Fruit fly (Drosophila melanogaster) whole organism, wandering third instar larva: Measurements from ENCODE around the gene CG4115.

Experiments used
- Abd-B ChIP-seq: fragments of >200 bp; optimal IDR thresholded peaks from 2 replicates; lab custom pipeline; 2017; ENCODE audit warnings: missing biosample characterization, missing genetic modification characterization
- CG32264 ChIP-seq: fragments of 200-800 bp; sonication (Bioruptor generic); optimal IDR thresholded peaks from 2 replicates; lab custom pipeline; 2016; ENCODE audit warnings: missing biosample characterization, missing genetic modification characterization
- CG9705 ChIP-seq: fragments of 200-800 bp; sonication (Bioruptor generic); optimal IDR thresholded peaks from 2 replicates; lab custom pipeline; 2018; ENCODE audit warnings: missing biosample characterization, mild to moderate bottlenecking, missing genetic modification characterization
- CrebA ChIP-seq: fragments of 200-800 bp; sonication (Bioruptor generic); optimal IDR thresholded peaks from 2 replicates; lab custom pipeline; 2016; ENCODE audit warnings: missing biosample characterization, mild to moderate bottlenecking, missing genetic modification characterization, borderline replicate concordance
- Dfd ChIP-seq: fragments of >200 bp; optimal IDR thresholded peaks from 2 replicates; lab custom pipeline; 2017; ENCODE audit warnings: missing biosample characterization, missing genetic modification characterization
- Dif ChIP-seq: fragments of 200-275, 200-300 bp; sonication (Bioruptor generic); optimal IDR thresholded peaks from 2 replicates; lab custom pipeline; 2018; ENCODE audit warnings: missing biosample characterization, missing genetic modification characterization; ENCODE audit not compliant: partially characterized antibody
- GATAd ChIP-seq: sonication (Bioruptor generic); optimal IDR thresholded peaks from 2 replicates; lab custom pipeline; 2016; ENCODE audit warnings: missing biosample characterization, missing genetic modification characterization
- HLH106 ChIP-seq: fragments of 200-800 bp; optimal IDR thresholded peaks from 3 replicates; lab custom pipeline; 2019; ENCODE audit warnings: missing biosample characterization, mild to moderate bottlenecking, missing genetic modification characterization, moderate library complexity
- Hnf4 ChIP-seq: fragments of 200-800 bp; sonication (Bioruptor generic); optimal IDR thresholded peaks from 2 replicates; lab custom pipeline; 2016; ENCODE audit warnings: missing biosample characterization, mild to moderate bottlenecking, missing genetic modification characterization
- Hr78 ChIP-seq: fragments of >200 bp; optimal IDR thresholded peaks from 2 replicates; lab custom pipeline; 2017; ENCODE audit warnings: missing biosample characterization, missing genetic modification characterization
- Hr83 ChIP-seq: fragments of 200-300 bp; sonication (Bioruptor generic); optimal IDR thresholded peaks from 2 replicates; lab custom pipeline; 2016; ENCODE audit warnings: missing biosample characterization, mild to moderate bottlenecking, missing genetic modification characterization, moderate library complexity; ENCODE audit not compliant: poor library complexity, severe bottlenecking
- Jra ChIP-seq: sonication (Bioruptor generic); optimal IDR thresholded peaks from 2 replicates; lab custom pipeline; 2016; ENCODE audit warnings: missing biosample characterization, missing genetic modification characterization
- Mio ChIP-seq: sonication (Bioruptor generic); optimal IDR thresholded peaks from 2 replicates; lab custom pipeline; 2016; ENCODE audit warnings: missing biosample characterization, missing genetic modification characterization
- Myc ChIP-seq: fragments of >200 bp; optimal IDR thresholded peaks from 2 replicates; lab custom pipeline; 2017
- N ChIP-seq: fragments of >200 bp; optimal IDR thresholded peaks from 2 replicates; lab custom pipeline; 2018; ENCODE audit warnings: missing biosample characterization, missing external identifiers, missing genetic modification characterization
- OdsH ChIP-seq: fragments of 200-800 bp; sonication (Bioruptor generic); optimal IDR thresholded peaks from 2 replicates; lab custom pipeline; 2016; ENCODE audit warnings: missing biosample characterization, mild to moderate bottlenecking, missing genetic modification characterization
- Rel ChIP-seq, 2 experiments: fragments of 200-800 bp; sonication (Bioruptor generic) in 1 of 2; optimal IDR thresholded peaks; 2 replicates in 1 of 2; 3 replicates in 1 of 2; lab custom pipeline; 2016 to 2019; ENCODE audit warnings: mild to moderate bottlenecking in 2 of 2, missing biosample characterization in 2 of 2, missing genetic modification characterization in 2 of 2, moderate library complexity in 1 of 2
- Sp1 ChIP-seq: fragments of 200-800 bp; sonication (Bioruptor generic); optimal IDR thresholded peaks from 3 replicates; lab custom pipeline; 2019; ENCODE audit warnings: missing biosample characterization, mild to moderate bottlenecking, missing genetic modification characterization, moderate library complexity
- Vsx2 ChIP-seq: fragments of 200-300, 225-300 bp; sonication (Bioruptor generic); optimal IDR thresholded peaks from 2 replicates; lab custom pipeline; 2018; ENCODE audit warnings: missing biosample characterization, missing genetic modification characterization; ENCODE audit not compliant: partially characterized antibody
- br ChIP-seq: fragments of 200-800 bp; sonication (Bioruptor generic); optimal IDR thresholded peaks from 2 replicates; lab custom pipeline; 2016; ENCODE audit warnings: missing biosample characterization, missing genetic modification characterization
- brk ChIP-seq: fragments of 200-800 bp; sonication (Bioruptor generic); optimal IDR thresholded peaks from 2 replicates; lab custom pipeline; 2016; ENCODE audit warnings: missing biosample characterization, mild to moderate bottlenecking, missing genetic modification characterization
- dl ChIP-seq, 2 experiments: fragments of 175-275, 200-275 bp in 1 of 2; fragments of 200-275 bp in 1 of 2; sonication (Bioruptor generic); optimal IDR thresholded peaks; lab custom pipeline; 2018; ENCODE audit warnings: mild to moderate bottlenecking in 2 of 2, missing biosample characterization in 2 of 2, missing genetic modification characterization in 2 of 2, moderate library complexity in 2 of 2; ENCODE audit not compliant: partially characterized antibody in 2 of 2, insufficient read depth in 1 of 2
- dmrt93B ChIP-seq: fragments of 200-800 bp; sonication (Bioruptor generic); optimal IDR thresholded peaks from 2 replicates; lab custom pipeline; 2018; ENCODE audit warnings: missing biosample characterization, mild to moderate bottlenecking, missing genetic modification characterization
- dsf ChIP-seq: sonication (Bioruptor generic); optimal IDR thresholded peaks from 2 replicates; lab custom pipeline; 2016; ENCODE audit warnings: missing biosample characterization, missing genetic modification characterization, borderline replicate concordance
- ey ChIP-seq: fragments of 200-800 bp; sonication (Bioruptor generic); optimal IDR thresholded peaks from 2 replicates; lab custom pipeline; 2016; ENCODE audit warnings: missing biosample characterization, missing genetic modification characterization
- foxo ChIP-seq, 2 experiments: fragments of 200-800 bp; sonication (Bioruptor generic); optimal IDR thresholded peaks; 2 replicates in 1 of 2; 3 replicates in 1 of 2; lab custom pipeline; 2016 to 2017; ENCODE audit warnings: missing biosample characterization in 2 of 2, missing genetic modification characterization in 2 of 2
- fru ChIP-seq: fragments of 200-800 bp; sonication (Bioruptor generic); optimal IDR thresholded peaks from 3 replicates; lab custom pipeline; 2016; ENCODE audit warnings: missing biosample characterization, mild to moderate bottlenecking, missing genetic modification characterization
- h ChIP-seq: fragments of 200-800 bp; sonication (Bioruptor generic); optimal IDR thresholded peaks from 3 replicates; lab custom pipeline; 2016; ENCODE audit warnings: missing biosample characterization, mild to moderate bottlenecking, missing genetic modification characterization
- jim ChIP-seq: fragments of 175-275, 200-325 bp; sonication (Bioruptor generic); optimal IDR thresholded peaks from 2 replicates; lab custom pipeline; 2016; ENCODE audit warnings: missing biosample characterization, mild to moderate bottlenecking, missing genetic modification characterization
- lola ChIP-seq: fragments of >200 bp; optimal IDR thresholded peaks from 2 replicates; lab custom pipeline; 2017; ENCODE audit warnings: missing biosample characterization, missing genetic modification characterization
- pan ChIP-seq: fragments of >200 bp; optimal IDR thresholded peaks from 2 replicates; lab custom pipeline; 2017
- psq ChIP-seq: fragments of 200-800 bp; sonication (Bioruptor generic); optimal IDR thresholded peaks from 3 replicates; lab custom pipeline; 2017; ENCODE audit warnings: missing biosample characterization, mild to moderate bottlenecking, missing genetic modification characterization, moderate library complexity
- rgr ChIP-seq: fragments of 200-800 bp; sonication (Bioruptor generic); optimal IDR thresholded peaks from 3 replicates; lab custom pipeline; 2016; ENCODE audit warnings: missing biosample characterization, mild to moderate bottlenecking, missing genetic modification characterization
- sage ChIP-seq: fragments of 200-800 bp; sonication (Bioruptor generic); optimal IDR thresholded peaks from 2 replicates; lab custom pipeline; 2016; ENCODE audit warnings: missing biosample characterization, mild to moderate bottlenecking, missing genetic modification characterization
- sv ChIP-seq: fragments of 200-800 bp; sonication (Bioruptor generic); optimal IDR thresholded peaks from 3 replicates; lab custom pipeline; 2016; ENCODE audit warnings: missing biosample characterization, missing genetic modification characterization
- tai ChIP-seq: sonication (Bioruptor generic); optimal IDR thresholded peaks from 2 replicates; lab custom pipeline; 2016; ENCODE audit warnings: missing biosample characterization, missing genetic modification characterization
- usp ChIP-seq: fragments of >200 bp; optimal IDR thresholded peaks from 2 replicates; lab custom pipeline; 2017; ENCODE audit warnings: missing biosample characterization, missing genetic modification characterization
- woc ChIP-seq: sonication (Bioruptor generic); optimal IDR thresholded peaks from 2 replicates; lab custom pipeline; 2016; ENCODE audit warnings: missing biosample characterization, mild to moderate bottlenecking, missing genetic modification characterization

CG4115 gene

DNA sequence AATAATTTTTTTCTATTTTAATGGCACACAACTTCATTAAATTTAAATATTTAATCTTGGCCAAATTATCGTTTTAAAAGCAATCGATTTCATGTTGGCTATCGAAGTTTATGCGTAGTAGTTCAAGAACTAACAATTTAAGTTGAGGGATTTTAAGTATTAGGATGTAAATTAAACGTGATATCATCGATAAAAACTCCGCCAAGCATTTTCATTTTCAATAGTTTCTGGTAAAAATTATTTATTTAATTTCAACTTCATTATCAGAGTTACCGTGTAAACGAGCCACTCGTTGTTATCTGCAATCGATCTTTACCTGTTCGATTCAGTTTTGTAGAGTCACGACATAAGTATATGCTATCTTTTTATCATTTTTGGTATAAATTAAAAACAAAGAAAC, 43.1 kb downstream of the CG4115 start (continued):
- TF ChIP-seq lola (GFP tag; lab: Kevin White, UChicago) (no peak), dl (GFP tag; optimal IDR thresholded peaks at IDR 0.05; lab: Kevin White, UChicago; ENCODE audit: insufficient read depth in 1 of 2, partially characterized antibody in 2 of 2) (no peak), Sp1 (GFP tag; lab: Kevin White, UChicago) (peak; percentile 99)

DNA sequence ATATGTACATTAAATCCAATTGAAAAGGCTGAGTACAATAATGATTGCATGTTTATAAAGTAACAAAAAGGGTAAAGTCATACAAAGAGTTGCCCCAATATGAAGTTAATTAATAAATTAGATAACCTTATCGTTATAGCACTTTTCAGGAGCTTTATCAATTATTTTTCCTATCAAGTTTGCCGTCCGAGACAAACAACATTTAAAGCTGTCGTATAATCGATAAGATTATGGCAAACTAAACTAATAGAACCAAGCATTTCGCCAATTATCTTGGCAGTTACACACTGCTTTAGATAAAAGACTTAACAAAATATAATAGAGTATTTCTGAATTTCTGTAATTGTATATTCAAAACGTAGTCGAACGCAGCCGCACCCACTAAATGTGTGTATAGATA, 45.3 kb downstream of the CG4115 start:
- no peak for TF ChIP-seq h (GFP tag; lab: Kevin White, UChicago)
- TF ChIP-seq Sp1 (GFP tag; lab: Kevin White, UChicago), result no peak
- TF ChIP-seq CG32264 (GFP tag; lab: Kevin White, UChicago), result no peak
- TF ChIP-seq jim (GFP tag; lab: Kevin White, UChicago), result no peak
- no peak for TF ChIP-seq N (GFP tag; lab: Kevin White, UChicago)
- TF ChIP-seq Hr83 (GFP tag; lab: Kevin White, UChicago), result no peak
- TF ChIP-seq woc (GFP tag; lab: Kevin White, UChicago), result no peak

DNA sequence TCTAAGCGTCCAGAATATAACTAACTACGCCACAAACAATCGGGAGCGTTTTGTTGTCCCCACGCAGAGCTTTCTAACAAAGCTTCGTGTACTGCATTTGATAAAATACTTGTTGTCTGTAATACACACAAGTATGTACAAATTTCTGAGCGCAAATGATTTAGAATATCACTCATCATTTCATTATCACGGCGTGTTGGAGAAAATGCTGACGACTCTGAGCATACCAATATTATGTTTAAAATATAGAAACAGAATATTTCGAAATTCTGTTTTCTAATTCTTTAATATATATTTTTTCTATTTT, 46.1 kb downstream of the CG4115 start, which contains the start of gene Cyp9f2:
TSS of gene Cyp9f2 (minus strand) at position 101 of the 307 bp plus-strand sequence.
- TF ChIP-seq N (GFP tag; lab: Kevin White, UChicago) (no peak), Hnf4 (GFP tag; lab: Kevin White, UChicago) (no peak), GATAd (GFP tag; lab: Kevin White, UChicago) (no peak), jim (GFP tag; lab: Kevin White, UChicago) (no peak), Dfd (GFP tag; lab: Kevin White, UChicago) (no peak), br (GFP tag; lab: Kevin White, UChicago) (no peak), dsf (no peak), Abd-B (no peak), Dif (no peak), Vsx2 (no peak), foxo (GFP tag; optimal IDR thresholded peaks at IDR 0.05; lab: Kevin White, UChicago) (no peak)
- TF ChIP-seq, all 38 proteins: peak for 0

DNA sequence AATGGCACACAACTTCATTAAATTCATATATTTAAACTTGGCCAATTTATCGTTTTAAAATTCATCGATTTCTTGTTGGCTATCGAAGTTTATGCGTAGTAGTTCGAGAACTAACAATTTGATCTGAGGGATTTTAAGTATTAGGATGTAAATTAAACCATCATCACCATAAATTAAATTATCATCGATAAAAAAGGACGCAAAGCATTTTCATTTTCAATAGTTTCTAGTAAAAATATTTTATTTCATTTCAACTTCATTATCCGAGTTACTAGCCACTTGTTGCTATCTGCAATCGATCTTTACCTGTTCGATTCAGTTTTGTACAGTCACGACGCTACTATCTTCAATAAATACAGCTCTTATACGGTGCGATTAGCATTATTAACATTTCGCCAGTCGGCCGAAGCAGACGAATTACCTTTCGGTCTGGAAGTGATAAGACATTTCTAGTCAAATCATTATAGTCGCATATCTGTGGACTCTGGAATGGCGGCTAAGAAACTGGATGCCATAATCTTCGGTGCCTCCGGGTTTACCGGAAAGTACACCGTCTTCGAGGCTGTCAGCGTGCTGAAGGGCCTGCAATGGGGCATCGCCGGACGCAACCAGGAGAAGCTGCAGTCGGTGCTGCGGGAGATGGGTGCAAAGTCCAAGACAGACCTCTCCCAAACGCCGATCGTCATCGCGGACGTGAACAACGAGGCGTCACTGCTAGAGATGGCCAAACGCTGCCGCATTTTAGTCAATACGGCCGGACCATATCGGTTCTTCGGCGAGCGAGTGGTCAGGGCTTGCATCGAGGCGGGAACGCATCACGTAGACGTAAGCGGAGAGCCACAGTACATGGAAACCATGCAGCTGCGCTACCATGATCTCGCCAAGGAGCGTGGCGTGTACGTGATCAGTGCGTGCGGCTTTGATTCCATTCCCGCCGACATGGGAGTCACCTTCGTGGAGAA, 46.7 kb downstream of the CG4115 start, which contains the start of gene CG5167:
TSS of gene CG5167 (plus strand) at position 298 of the 962 bp plus-strand sequence.
- TF ChIP-seq woc (GFP tag; lab: Kevin White, UChicago), result peak; percentile 48
- TF ChIP-seq Myc, result no peak
- peak; percentile 14 for TF ChIP-seq CG9705 (GFP tag; lab: Kevin White, UChicago)
- no peak for TF ChIP-seq Rel (GFP tag; optimal IDR thresholded peaks at IDR 0.05; lab: Kevin White, UChicago)
- TF ChIP-seq Rel (tag; optimal IDR thresholded peaks at IDR 0.05; lab: Kevin White, UChicago), result peak; percentile 5
- TF ChIP-seq br (GFP tag; lab: Kevin White, UChicago), result peak; percentile 52
- TF ChIP-seq h (GFP tag; lab: Kevin White, UChicago), result peak; percentile 58
- peak; percentile 69 for TF ChIP-seq rgr (GFP tag; lab: Kevin White, UChicago)
- peak in 1 of 2 experiments; percentile 67 for TF ChIP-seq foxo (GFP tag; optimal IDR thresholded peaks at IDR 0.05; lab: Kevin White, UChicago)
- no peak for TF ChIP-seq dmrt93B (GFP tag; lab: Kevin White, UChicago)
- no peak for TF ChIP-seq Dif
- TF ChIP-seq jim (GFP tag; lab: Kevin White, UChicago), result no peak
- no peak for TF ChIP-seq N (GFP tag; lab: Kevin White, UChicago)
- TF ChIP-seq Hnf4 (GFP tag; lab: Kevin White, UChicago), result no peak
- TF ChIP-seq pan (lab: Kevin White, UChicago), result no peak
- TF ChIP-seq dsf, result no peak
- no peak for TF ChIP-seq brk
- peak; percentile 53 for TF ChIP-seq OdsH (GFP tag; lab: Kevin White, UChicago)
- TF ChIP-seq Abd-B, result no peak
- TF ChIP-seq Sp1 (GFP tag; lab: Kevin White, UChicago), result peak; percentile 58
- TF ChIP-seq tai, result no peak
- no peak for TF ChIP-seq sv (GFP tag; lab: Kevin White, UChicago)
- TF ChIP-seq lola (GFP tag; lab: Kevin White, UChicago), result no peak
- TF ChIP-seq ey (GFP tag; lab: Kevin White, UChicago), result peak; percentile 43
- no peak for TF ChIP-seq dl (GFP tag; optimal IDR thresholded peaks at IDR 0.05; lab: Kevin White, UChicago; ENCODE audit: insufficient read depth in 1 of 2, partially characterized antibody in 2 of 2)
- TF ChIP-seq Hr78 (GFP tag; lab: Kevin White, UChicago), result no peak
- no peak for TF ChIP-seq sage (GFP tag; lab: Kevin White, UChicago)
- no peak for TF ChIP-seq Dfd (GFP tag; lab: Kevin White, UChicago)
- TF ChIP-seq Vsx2, result no peak
- peak; percentile 45 for TF ChIP-seq HLH106 (tag; lab: Kevin White, UChicago)
- no peak for TF ChIP-seq GATAd (GFP tag; lab: Kevin White, UChicago)
- TF ChIP-seq CrebA (GFP tag; lab: Kevin White, UChicago), result no peak
- TF ChIP-seq Jra, result no peak
- no peak for TF ChIP-seq usp (GFP tag; lab: Kevin White, UChicago)
- no peak for TF ChIP-seq Mio (GFP tag; lab: Kevin White, UChicago)
- no peak for TF ChIP-seq Hr83 (GFP tag; lab: Kevin White, UChicago)
- TF ChIP-seq CG32264 (GFP tag; lab: Kevin White, UChicago), result no peak
- peak; percentile 82 for TF ChIP-seq fru (GFP tag; lab: Kevin White, UChicago)
- TF ChIP-seq psq (GFP tag; lab: Kevin White, UChicago), result peak; percentile 54
- TF ChIP-seq, all 38 proteins: peak for 13
